Fruit fly (Drosophila melanogaster) whole organism, embryonic: ENCODE results near the gene frtz.

Experiments
- CG12155 ChIP-seq: fragments of 200-800 bp; sonication (Bioruptor generic); optimal IDR thresholded peaks from 3 replicates; lab custom pipeline; 2016; ENCODE audit warnings: missing biosample characterization, missing genetic modification characterization
- CG15514 ChIP-seq: fragments of 200-800 bp; sonication (Bioruptor generic); optimal IDR thresholded peaks from 3 replicates; lab custom pipeline; 2017; ENCODE audit warnings: missing biosample characterization, missing genetic modification characterization, mild to moderate bottlenecking, moderate library complexity, missing genetic modification reagents
- CG42726 ChIP-seq: fragments of 200-800 bp; sonication (Bioruptor generic); IDR thresholded peaks from 2 replicates; pipeline ENCODE4 v1.3.6; 2022; ENCODE audit warnings: missing biosample characterization, missing genetic modification characterization; ENCODE audit not compliant: partially characterized antibody
- CG6683 ChIP-seq: fragments of 200-800 bp; sonication (Bioruptor generic); optimal IDR thresholded peaks from 2 replicates; lab custom pipeline; 2017; ENCODE audit warnings: missing biosample characterization, mild to moderate bottlenecking, missing genetic modification characterization, missing genetic modification reagents
- Jarid2 ChIP-seq: fragments of 200-800 bp; sonication (Bioruptor generic); optimal IDR thresholded peaks from 3 replicates; lab custom pipeline; 2017; ENCODE audit warnings: mild to moderate bottlenecking, missing biosample characterization, missing genetic modification reagents, missing genetic modification characterization
- Mes4 ChIP-seq: fragments of 200-800 bp; sonication (Bioruptor generic); optimal IDR thresholded peaks from 2 replicates; lab custom pipeline; 2016; ENCODE audit warnings: missing biosample characterization, missing genetic modification characterization
- bab2 ChIP-seq: fragments of 200-800 bp; sonication (Bioruptor generic); optimal IDR thresholded peaks from 2 replicates; lab custom pipeline; 2016; ENCODE audit warnings: missing biosample characterization, missing genetic modification characterization
- dmrt11E ChIP-seq: fragments of 200-800 bp; sonication (Bioruptor generic); optimal IDR thresholded peaks from 3 replicates; lab custom pipeline; 2018; ENCODE audit warnings: missing biosample characterization, mild to moderate bottlenecking, missing genetic modification characterization, moderate library complexity
- sima ChIP-seq: fragments of 200-800 bp; sonication (Bioruptor generic); optimal IDR thresholded peaks from 2 replicates; lab custom pipeline; 2016; ENCODE audit warnings: missing biosample characterization, missing genetic modification characterization
- sob ChIP-seq: fragments of 200-800 bp; sonication (Bioruptor generic); IDR thresholded peaks from 2 replicates; pipeline ENCODE4 v1.3.6; 2022; ENCODE audit warnings: missing biosample characterization, missing genetic modification characterization

dm6 chr2L:1669316-1670027, 46.2 kb downstream of the frtz start:
- no peak for TF ChIP-seq CG6683 (GFP tag; lab: Kevin White, UChicago)
- no peak for TF ChIP-seq CG42726 (GFP tag; lab: Robert Waterston, UW)
- TF ChIP-seq dmrt11E (tag; lab: Kevin White, UChicago), result no peak
- no peak for TF ChIP-seq bab2 (GFP tag; lab: Kevin White, UChicago)
- TF ChIP-seq CG12155 (GFP tag; lab: Kevin White, UChicago), result no peak
- no peak for TF ChIP-seq sima (GFP tag; lab: Kevin White, UChicago)
- TF ChIP-seq sob (GFP tag; lab: Robert Waterston, UW), result no peak
- TF ChIP-seq Mes4, result no peak
- no peak for TF ChIP-seq CG15514 (GFP tag; lab: Kevin White, UChicago)
- no peak for TF ChIP-seq Jarid2 (GFP tag; lab: Kevin White, UChicago)
